Worm (Caenorhabditis elegans): Measurements from ENCODE around the gene cdr-2.

- TF ChIP-seq spr-3 (GFP tag; optimal IDR thresholded peaks at IDR 0.05) (no peak), ZK546.5 (tag; optimal IDR thresholded peaks at IDR 0.05) (no peak), nhr-237 (tag; optimal IDR thresholded peaks at IDR 0.05) (no peak), arid-1 (GFP tag; conservative IDR thresholded peaks at IDR 0.05) (no peak), pqm-1 (tag; optimal IDR thresholded peaks at IDR 0.05) (no peak), mdl-1 (tag; optimal IDR thresholded peaks at IDR 0.05) (no peak), T26A8.4 (GFP tag; IDR thresholded peaks at IDR 0.05) (no peak), lin-15B (tag; optimal IDR thresholded peaks at IDR 0.05) (no peak), ama-1 (optimal IDR thresholded peaks at IDR 0.05) (no peak), nhr-11 (tag; optimal IDR thresholded peaks at IDR 0.05) (no peak), egl-27 (tag; optimal IDR thresholded peaks at IDR 0.05) (no peak), R02D3.7 (tag; optimal IDR thresholded peaks at IDR 0.05) (no peak), saeg-2 (GFP tag; IDR thresholded peaks at IDR 0.05) (no peak)
Measured at ce11 chrV:12449902-12450301, 34.4 kb upstream of the cdr-2 start, which contains the start of gene C54D10.10.

Data from whole organism, L4 larva.